Worm (Caenorhabditis elegans) whole organism, young adult: Measurements from ENCODE around the gene C14C10.10.

Experiments
- B0035.1 ChIP-seq: sonication (generic microtip); optimal IDR thresholded peaks from 2 replicates; lab custom pipeline; 2016; ENCODE audit warnings: missing genetic modification characterization, mild to moderate bottlenecking, missing compliant biosample characterization, missing genotype, missing genetic modification reagents
- F22D6.2 ChIP-seq: sonication (generic microtip); optimal IDR thresholded peaks from 2 replicates; lab custom pipeline; 2016; ENCODE audit warnings: mild to moderate bottlenecking, missing genetic modification characterization, missing compliant biosample characterization
- F23B12.7 ChIP-seq: sonication (generic microtip); optimal IDR thresholded peaks from 2 replicates; lab custom pipeline; 2017; ENCODE audit warnings: missing genetic modification characterization, mild to moderate bottlenecking, missing compliant biosample characterization, antibody characterized with exemption, moderate library complexity; ENCODE audit not compliant: insufficient read depth
- F33H1.4 ChIP-seq: fragments of 200-800 bp; sonication (Bioruptor generic); IDR thresholded peaks from 2 replicates; pipeline ENCODE4 v1.3.6; 2022; ENCODE audit warnings: missing genetic modification reagents, missing genetic modification characterization, missing compliant biosample characterization
- F39B2.1 ChIP-seq: fragments of 200-800 bp; sonication (Bioruptor generic); IDR thresholded peaks from 2 replicates; pipeline ENCODE4 v1.3.6; 2022; ENCODE audit warnings: missing genetic modification reagents, missing genetic modification characterization, missing compliant biosample characterization
- F49E8.2 ChIP-seq: sonication (generic microtip); optimal IDR thresholded peaks from 3 replicates; lab custom pipeline; 2017; ENCODE audit warnings: missing genetic modification characterization, mild to moderate bottlenecking, missing compliant biosample characterization, antibody characterized with exemption, moderate library complexity; ENCODE audit not compliant: insufficient read depth
- F52B5.7 ChIP-seq: sonication (generic microtip); optimal IDR thresholded peaks from 2 replicates; lab custom pipeline; 2016; ENCODE audit warnings: mild to moderate bottlenecking, missing genetic modification characterization, missing compliant biosample characterization
- Y56A3A.18 ChIP-seq: fragments of 200-800 bp; sonication (Bioruptor generic); IDR thresholded peaks from 2 replicates; pipeline ENCODE4 v1.3.6; 2022; ENCODE audit warnings: missing genetic modification reagents, missing genetic modification characterization, missing compliant biosample characterization
- Y67H2A.10 ChIP-seq: fragments of 200-800 bp; sonication (Bioruptor generic); conservative IDR thresholded peaks from 2 replicates; pipeline ENCODE4 v1.3.6; 2022; ENCODE audit warnings: missing genetic modification reagents, missing genetic modification characterization, missing compliant biosample characterization
- Y95B8A.8 ChIP-seq: fragments of 200-800 bp; sonication (Bioruptor generic); IDR thresholded peaks from 2 replicates; pipeline ENCODE4 v1.3.6; 2022; ENCODE audit warnings: missing genetic modification reagents, missing genetic modification characterization, missing compliant biosample characterization
- ZK185.1 ChIP-seq: sonication (generic microtip); optimal IDR thresholded peaks from 2 replicates; lab custom pipeline; 2016; ENCODE audit warnings: mild to moderate bottlenecking, missing genetic modification characterization, missing compliant biosample characterization; ENCODE audit not compliant: poor library complexity, severe bottlenecking
- aptf-3 ChIP-seq: fragments of 200-800 bp; sonication (Bioruptor generic); IDR thresholded peaks from 2 replicates; pipeline ENCODE4 v1.3.6; 2022; ENCODE audit warnings: missing genetic modification characterization, missing compliant biosample characterization
- attf-5 ChIP-seq: fragments of 200-800 bp; sonication (Bioruptor generic); optimal IDR thresholded peaks from 2 replicates; lab custom pipeline; 2018; ENCODE audit warnings: mild to moderate bottlenecking, missing genetic modification characterization, missing compliant biosample characterization
- bed-1 ChIP-seq: fragments of 200-800 bp; sonication (Bioruptor generic); IDR thresholded peaks from 2 replicates; pipeline ENCODE4 v1.3.6; 2022; ENCODE audit warnings: missing genetic modification reagents, missing genetic modification characterization, missing compliant biosample characterization
- cebp-2 ChIP-seq: fragments of 200-800 bp; sonication (Bioruptor generic); IDR thresholded peaks from 2 replicates; pipeline ENCODE4 v1.3.6; 2022; ENCODE audit warnings: missing genetic modification characterization, missing compliant biosample characterization
- ceh-27 ChIP-seq: fragments of 200-800 bp; sonication (Bioruptor generic); optimal IDR thresholded peaks from 2 replicates; lab custom pipeline; 2018; ENCODE audit warnings: mild to moderate bottlenecking, missing genetic modification characterization, moderate library complexity, missing compliant biosample characterization
- lir-1 ChIP-seq: fragments of 200-800 bp; sonication (Bioruptor generic); conservative IDR thresholded peaks from 2 replicates; pipeline ENCODE4 v1.3.6; 2022; ENCODE audit warnings: missing genetic modification reagents, missing genetic modification characterization, missing compliant biosample characterization
- lsy-27 ChIP-seq: sonication (generic microtip); optimal IDR thresholded peaks from 2 replicates; lab custom pipeline; 2017; ENCODE audit warnings: missing genetic modification characterization, mild to moderate bottlenecking, missing compliant biosample characterization, antibody characterized with exemption, missing genotype, borderline replicate concordance; ENCODE audit not compliant: insufficient read depth
- madf-6 ChIP-seq: fragments of 200-800 bp; sonication (Bioruptor generic); IDR thresholded peaks from 2 replicates; pipeline ENCODE4 v1.3.6; 2022; ENCODE audit warnings: missing genetic modification reagents, missing genetic modification characterization, missing compliant biosample characterization
- mcd-1 ChIP-seq: fragments of 200-800 bp; sonication (Bioruptor generic); IDR thresholded peaks from 2 replicates; pipeline ENCODE4 v1.3.6; 2022; ENCODE audit warnings: missing genetic modification reagents, missing genetic modification characterization, missing compliant biosample characterization
- nfyb-1 ChIP-seq: fragments of 200-800 bp; sonication (Bioruptor generic); IDR thresholded peaks from 2 replicates; pipeline ENCODE4 v1.3.6; 2022; ENCODE audit warnings: missing genetic modification reagents, missing genetic modification characterization, missing compliant biosample characterization
- nhr-120 ChIP-seq: fragments of 200-800 bp; sonication (Bioruptor generic); IDR thresholded peaks from 2 replicates; pipeline ENCODE4 v1.3.6; 2022; ENCODE audit warnings: missing genetic modification characterization, missing compliant biosample characterization
- nhr-80 ChIP-seq: sonication (generic microtip); optimal IDR thresholded peaks from 2 replicates; lab custom pipeline; 2016; ENCODE audit warnings: missing genetic modification characterization, missing compliant biosample characterization
- repo-1 ChIP-seq: sonication (generic microtip); optimal IDR thresholded peaks from 2 replicates; lab custom pipeline; 2017; ENCODE audit warnings: mild to moderate bottlenecking, missing genetic modification characterization, missing compliant biosample characterization
- snpc-1.1 ChIP-seq: sonication (generic microtip); optimal IDR thresholded peaks from 2 replicates; lab custom pipeline; 2017; ENCODE audit warnings: missing genetic modification characterization, mild to moderate bottlenecking, missing compliant biosample characterization, antibody characterized with exemption, moderate library complexity, missing genotype, missing genetic modification reagents; ENCODE audit not compliant: insufficient read depth
- snpc-1.3 ChIP-seq: sonication (generic microtip); optimal IDR thresholded peaks from 2 replicates; lab custom pipeline; 2017; ENCODE audit warnings: missing genetic modification characterization, mild to moderate bottlenecking, missing compliant biosample characterization, antibody characterized with exemption, moderate library complexity, missing genotype, missing genetic modification reagents; ENCODE audit not compliant: insufficient read depth
- somi-1 ChIP-seq: fragments of 200-800 bp; sonication (Bioruptor generic); optimal IDR thresholded peaks from 2 replicates; lab custom pipeline; 2018; ENCODE audit warnings: mild to moderate bottlenecking, missing genetic modification characterization, missing compliant biosample characterization
- tbx-9 ChIP-seq: sonication (generic microtip); optimal IDR thresholded peaks from 2 replicates; lab custom pipeline; 2016; ENCODE audit warnings: borderline replicate concordance, missing genetic modification characterization, inconsistent platforms, missing compliant biosample characterization
- ztf-6 ChIP-seq: fragments of 200-800 bp; sonication (Bioruptor generic); IDR thresholded peaks from 2 replicates; pipeline ENCODE4 v1.3.6; 2022; ENCODE audit warnings: missing genetic modification reagents, missing genetic modification characterization, missing compliant biosample characterization

Gene C14C10.10

ce11 chrV:12635218-12635617, 36.3 kb upstream of the C14C10.10 start:
- TF ChIP-seq snpc-1.1 (tag; lab: Kevin White, UChicago): no peak
- TF ChIP-seq cebp-2 (GFP tag; lab: Robert Waterston, UW): no peak
- TF ChIP-seq somi-1 (GFP tag; lab: Kevin White, UChicago): peak; percentile 17
- TF ChIP-seq nhr-80 (tag; lab: Kevin White, UChicago): peak; percentile 13

- TF ChIP-seq mcd-1 (GFP tag; lab: Robert Waterston, UW): no peak
- no peak for TF ChIP-seq nhr-80 (tag; lab: Kevin White, UChicago)
- TF ChIP-seq lir-1 (GFP tag; lab: Robert Waterston, UW): no peak
- no peak for TF ChIP-seq tbx-9 (tag; lab: Kevin White, UChicago)
- no peak for TF ChIP-seq repo-1 (tag; lab: Kevin White, UChicago)
- no peak for TF ChIP-seq F49E8.2
- TF ChIP-seq lsy-27 (tag; lab: Kevin White, UChicago): no peak
- no peak for TF ChIP-seq Y56A3A.18 (GFP tag; lab: Robert Waterston, UW)
- no peak for TF ChIP-seq attf-5 (GFP tag; lab: Kevin White, UChicago)
- no peak for TF ChIP-seq B0035.1 (tag; lab: Kevin White, UChicago)
- no peak for TF ChIP-seq F23B12.7 (tag; lab: Kevin White, UChicago)
- TF ChIP-seq F52B5.7 (tag; lab: Kevin White, UChicago): no peak
- no peak for TF ChIP-seq nfyb-1 (GFP tag; lab: Robert Waterston, UW)
Measured at ce11 chrV:12634746-12635145, 35.8 kb upstream of the C14C10.10 start.

DNA sequence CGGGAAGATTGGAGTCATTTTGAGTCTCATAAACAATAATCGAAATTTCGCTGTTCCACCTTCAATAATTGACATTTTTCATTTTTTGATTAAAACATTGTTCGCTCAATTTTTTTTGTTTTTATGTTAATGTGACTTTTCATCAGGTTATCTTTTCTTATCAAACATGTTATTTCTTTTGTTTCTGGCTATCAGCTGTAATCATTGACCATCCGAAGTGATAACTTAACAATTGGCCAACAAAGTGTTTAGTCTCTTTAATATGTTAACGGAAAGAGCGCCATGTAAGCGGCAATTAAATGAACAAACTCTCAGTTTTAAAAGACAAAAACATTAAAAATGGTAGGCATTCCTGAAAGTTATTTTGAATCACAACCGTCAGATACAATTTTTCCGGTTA, 35.1 kb upstream of the C14C10.10 start:
- no peak for TF ChIP-seq ZK185.1 (tag; lab: Kevin White, UChicago)
- no peak for TF ChIP-seq madf-6 (GFP tag; lab: Robert Waterston, UW)

DNA sequence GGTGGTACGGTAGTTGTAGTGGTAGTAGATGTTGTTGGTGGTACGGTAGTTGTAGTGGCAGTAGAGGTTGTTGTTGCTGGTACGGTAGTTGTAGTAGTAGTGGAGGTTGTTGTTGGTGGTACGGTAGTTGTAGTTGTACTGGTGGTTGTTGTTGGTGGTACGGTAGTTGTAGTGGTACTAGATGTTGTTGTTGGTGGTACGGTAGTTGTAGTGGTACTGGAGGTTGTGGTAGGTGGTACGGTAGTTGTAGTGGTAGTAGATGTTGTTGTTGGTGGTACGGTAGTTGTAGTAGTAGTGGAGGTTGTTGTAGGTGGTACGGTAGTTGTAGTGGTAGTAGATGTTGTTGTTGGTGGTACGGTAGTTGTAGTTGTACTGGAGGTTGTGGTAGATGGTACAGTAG, 34.1 kb upstream of the C14C10.10 start:
- no peak for TF ChIP-seq F39B2.1 (GFP tag; lab: Robert Waterston, UW)
- TF ChIP-seq bed-1 (GFP tag; lab: Robert Waterston, UW): 0 out of 2 replicates have a peak, but pooled peaks have one; percentile 16

DNA sequence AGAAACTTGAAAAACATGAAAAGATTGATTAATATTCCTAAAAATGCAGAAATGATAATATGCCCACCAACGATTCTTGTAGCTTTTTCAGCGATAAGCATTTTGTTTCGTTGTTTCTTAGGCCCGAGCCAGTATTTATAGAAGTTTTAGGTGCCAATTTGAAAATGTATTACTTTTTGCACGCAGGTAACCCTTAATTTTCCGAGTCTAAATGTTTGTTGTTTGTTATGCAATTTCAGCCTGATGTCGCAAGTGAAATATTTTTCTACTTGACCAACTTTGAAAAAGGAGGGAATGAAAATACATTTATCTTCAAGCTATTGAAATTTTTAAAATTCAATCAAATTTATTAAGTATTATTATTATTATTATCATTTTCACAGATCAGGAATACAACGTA, 33.1 kb upstream of the C14C10.10 start, which contains the start of gene srx-113:
srx-113 (minus strand) TSS at position 101 of the 400 bp plus-strand sequence.
- TF ChIP-seq F33H1.4 (GFP tag; lab: Robert Waterston, UW) (no peak), snpc-1.3 (tag; lab: Kevin White, UChicago) (no peak)

ce11 chrV:12629743-12630142, 30.8 kb upstream of the C14C10.10 start, which contains the start of gene F56H9.6:
Gene F56H9.6, minus strand, starts transcription at chrV:12629843.
- TF ChIP-seq snpc-1.1 (tag; lab: Kevin White, UChicago) (no peak), nhr-120 (GFP tag; lab: Robert Waterston, UW) (0 out of 2 replicates have a peak, but pooled peaks have one; percentile 12), aptf-3 (GFP tag; lab: Robert Waterston, UW) (no peak), Y95B8A.8 (GFP tag; lab: Robert Waterston, UW) (no peak)

- no peak for TF ChIP-seq Y67H2A.10
- peak; percentile 8 for TF ChIP-seq ceh-27
- no peak for TF ChIP-seq F22D6.2 (tag; lab: Kevin White, UChicago)
- TF ChIP-seq ztf-6 (GFP tag; lab: Robert Waterston, UW): no peak
- TF ChIP-seq, all 124 proteins: peak for 1
Measured at ce11 chrV:12624371-12624770, 25.4 kb upstream of the C14C10.10 start, which contains the start of gene F56H9.9. Gene F56H9.9, minus strand, starts transcription at chrV:12624471.
